Fruit fly (Drosophila melanogaster) whole organism: Measurements from ENCODE around the gene gish.

ENCODE experiments used
- Dll ChIP-seq: fragments of >200 bp; optimal IDR thresholded peaks from 2 replicates; lab custom pipeline; 2017
- EcR ChIP-seq, 2 experiments: fragments of >200 bp; optimal IDR thresholded peaks; 2 replicates each; lab custom pipeline; 2017; ENCODE audit warnings: missing biosample characterization in 2 of 2, missing genetic modification characterization in 2 of 2, missing genetic modification reagents in 2 of 2
- pan ChIP-seq: fragments of >200 bp; optimal IDR thresholded peaks from 2 replicates; lab custom pipeline; 2017

- TF ChIP-seq Dll (no peak), EcR (GFP tag; optimal IDR thresholded peaks at IDR 0.05; lab: Kevin White, UChicago) (no peak), pan (no peak)
Measured at dm6 chr3R:16336327-16337052, 64.2 kb downstream of the gish start.
